Fruit fly (Drosophila melanogaster): ENCODE results near the gene CG14739.

The CG14739 gene

DNA sequence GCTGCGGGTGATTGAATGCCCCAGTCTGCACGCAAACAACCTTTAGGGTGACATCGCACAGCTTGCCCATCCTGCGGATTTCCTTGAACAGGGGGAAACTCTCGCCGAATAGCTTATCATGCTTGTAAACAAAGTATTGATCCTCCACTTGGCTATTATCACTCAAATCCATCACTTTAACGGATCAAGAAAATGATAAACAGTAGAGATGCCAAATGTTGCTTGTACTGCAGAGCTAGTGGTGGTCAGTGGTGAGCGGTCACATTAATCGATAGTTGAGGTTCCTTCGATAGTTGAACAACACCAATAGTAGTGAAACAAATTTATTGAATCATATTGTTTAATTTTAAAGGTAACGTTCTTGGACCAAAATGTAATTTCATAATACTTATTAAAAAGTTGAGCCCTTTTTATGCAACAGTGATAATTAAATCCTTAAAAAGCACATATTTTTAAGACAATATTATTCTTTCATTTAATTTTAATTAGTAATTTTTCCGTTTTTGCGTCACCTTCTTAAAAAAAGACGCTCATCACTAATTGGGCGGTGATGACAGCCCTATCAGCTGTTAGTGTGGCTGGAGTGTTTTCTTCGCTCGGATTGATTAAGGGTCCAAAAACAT, 38.7 kb downstream of the CG14739 start, which contains the start of the genes KLHL18 and GCC185 (continued):
- TF ChIP-seq CG3032 (tag; optimal IDR thresholded peaks at IDR 0.05) (peak; percentile 87), CG10631 (GFP tag; optimal IDR thresholded peaks at IDR 0.05) (peak; percentile 91), Blimp-1 (GFP tag; optimal IDR thresholded peaks at IDR 0.05) (peak; percentile 6), acj6 (GFP tag; optimal IDR thresholded peaks at IDR 0.05) (peak; percentile 83), CG6163 (GFP tag; IDR thresholded peaks at IDR 0.05) (no peak; the same call in 2 of the 3 replicates), achi (GFP tag; optimal IDR thresholded peaks at IDR 0.05) (peak; percentile 77), svp (GFP tag) (peak; percentile 94), CG6276 (GFP tag; optimal IDR thresholded peaks at IDR 0.05) (no peak), Eip78C (GFP tag) (no peak), CG11294 (GFP tag; IDR thresholded peaks at IDR 0.05) (peak; percentile 35; the same call in 1 of the 2 replicates), Ets96B (tag; optimal IDR thresholded peaks at IDR 0.05) (peak; percentile 75), dac (GFP tag; optimal IDR thresholded peaks at IDR 0.05) (peak; percentile 49), CG7368 (GFP tag; optimal IDR thresholded peaks at IDR 0.05) (peak; percentile 52), CG11902 (GFP tag; optimal IDR thresholded peaks at IDR 0.05) (peak; percentile 84), net (GFP tag; optimal IDR thresholded peaks at IDR 0.05) (peak; percentile 49), fd85E (GFP tag; optimal IDR thresholded peaks at IDR 0.05) (no peak), CG8319 (GFP tag; optimal IDR thresholded peaks at IDR 0.05) (peak; percentile 56), salr (GFP tag; optimal IDR thresholded peaks at IDR 0.05) (peak in 1 of 2 experiments; percentile 66), CG10669 (GFP tag; optimal IDR thresholded peaks at IDR 0.05) (peak; percentile 61), Smox (GFP tag; optimal IDR thresholded peaks at IDR 0.05) (peak; percentile 83), Hr4 (GFP tag; optimal IDR thresholded peaks at IDR 0.05) (peak; percentile 83)

DNA sequence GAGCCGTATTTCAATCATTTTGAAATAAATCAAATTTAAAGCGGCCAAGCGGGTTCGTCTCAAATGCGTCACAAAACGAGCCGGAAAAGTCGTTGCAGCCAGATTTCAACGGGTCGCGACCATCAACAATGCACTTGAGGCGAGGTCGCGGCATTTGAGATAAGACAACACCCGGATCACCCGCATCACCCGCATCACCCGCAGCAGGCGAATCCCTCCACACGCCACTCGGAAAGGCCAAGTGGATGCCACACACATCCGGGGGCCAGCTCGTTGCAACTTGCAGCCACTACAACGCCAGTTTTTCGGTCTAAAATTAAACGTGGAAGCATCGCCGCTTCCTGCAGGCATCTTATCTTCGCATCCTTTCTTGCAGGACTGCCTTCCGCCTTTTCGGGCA, 42.6 kb downstream of the CG14739 start:
- TF ChIP-seq CG6163 (GFP tag; IDR thresholded peaks at IDR 0.05) (0 out of 3 replicates have a peak, but pooled peaks have one; percentile 30), CG16779 (tag; optimal IDR thresholded peaks at IDR 0.05) (no peak), svp (GFP tag) (peak; percentile 64), eg (GFP tag; IDR thresholded peaks at IDR 0.05) (no peak)

DNA sequence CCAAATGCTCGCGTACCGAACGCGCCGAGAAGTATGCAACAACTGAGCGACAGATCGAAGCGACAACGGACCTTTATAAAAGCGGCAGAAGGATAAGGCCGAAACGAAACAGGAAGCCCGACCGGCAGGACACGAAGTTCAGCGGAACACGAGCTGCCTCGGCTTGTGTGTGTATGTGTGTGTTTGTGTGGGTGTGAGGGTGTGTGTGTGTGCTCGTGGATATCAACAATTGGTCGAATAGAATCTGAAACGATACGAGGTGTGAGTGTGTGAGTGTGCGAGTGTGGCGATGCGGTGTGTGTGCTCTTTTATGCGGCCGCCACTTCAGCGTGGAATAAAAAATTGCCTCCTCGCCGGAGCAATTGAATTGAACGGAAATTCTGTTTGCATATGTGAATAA, 43.6 kb downstream of the CG14739 start, which contains the start of gene Tk:
Gene Tk (minus strand): TSS at position 57 of the 400 bp plus-strand sequence.
- TF ChIP-seq CG10669 (GFP tag; optimal IDR thresholded peaks at IDR 0.05) (no peak), CG15336 (GFP tag; IDR thresholded peaks at IDR 0.05) (no peak), CG4318 (GFP tag; optimal IDR thresholded peaks at IDR 0.05) (no peak), CG3032 (tag; optimal IDR thresholded peaks at IDR 0.05) (no peak), dsx (GFP tag; optimal IDR thresholded peaks at IDR 0.05; ENCODE audit: poor library complexity, severe bottlenecking) (no peak), achi (GFP tag; optimal IDR thresholded peaks at IDR 0.05) (no peak)

DNA sequence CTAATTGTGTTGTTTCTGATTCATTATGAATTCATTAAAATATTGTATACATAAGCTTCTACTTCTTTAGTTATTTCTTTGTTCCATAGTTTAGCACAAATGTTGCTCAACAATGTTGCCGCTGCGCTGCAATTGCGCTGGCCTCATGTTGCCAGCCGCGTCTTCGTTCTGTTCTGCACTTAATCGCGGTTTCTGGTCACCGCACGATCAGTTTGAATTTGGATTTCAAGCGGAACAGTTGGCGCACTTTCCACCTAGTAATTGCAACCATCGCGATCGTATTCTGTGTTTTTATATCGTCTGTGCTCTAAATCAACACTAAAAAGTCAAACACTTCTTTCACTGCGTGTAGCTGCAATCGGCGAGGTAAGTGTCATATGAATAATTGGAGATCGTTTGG, 49.9 kb downstream of the CG14739 start, which contains the start of gene Ect3:
Gene Ect3 (plus strand): TSS at position 205 of the 400 bp plus-strand sequence.
- peak; percentile 47 for TF ChIP-seq Eip78C (GFP tag)
- TF ChIP-seq Sox15 (GFP tag; optimal IDR thresholded peaks at IDR 0.05): no peak
- TF ChIP-seq Eip75B (GFP tag; optimal IDR thresholded peaks at IDR 0.05): no peak
